Worm (Caenorhabditis elegans): ENCODE measurements around the gene tbx-38.

- TF ChIP-seq R02D3.7 (tag; optimal IDR thresholded peaks at IDR 0.05) (no peak), elt-3 (tag; optimal IDR thresholded peaks at IDR 0.05) (no peak), gmeb-1 (tag; optimal IDR thresholded peaks at IDR 0.05) (no peak), nhr-12 (tag; optimal IDR thresholded peaks at IDR 0.05) (no peak), alr-1 (tag; optimal IDR thresholded peaks at IDR 0.05) (no peak), snpc-4 (tag; optimal IDR thresholded peaks at IDR 0.05) (no peak), fos-1 (tag; optimal IDR thresholded peaks at IDR 0.05) (no peak), mdl-1 (tag; optimal IDR thresholded peaks at IDR 0.05) (no peak), lsy-2 (tag; optimal IDR thresholded peaks at IDR 0.05) (no peak), nhr-129 (tag; optimal IDR thresholded peaks at IDR 0.05) (no peak), egl-27 (tag; optimal IDR thresholded peaks at IDR 0.05) (no peak), aly-2 (tag; optimal IDR thresholded peaks at IDR 0.05) (no peak)
These were observed 43.2 kb upstream of the tbx-38 start for ce11 chrIII:11829062-11829461.
